Fruit fly (Drosophila melanogaster): ENCODE results near the gene Sec71.

The Sec71 gene

dm6 chr2L:13780109-13780947 lies 13.0 kb upstream of the Sec71 start, which contains the start of the genes CG9008 and p38b (continued):
- TF ChIP-seq Oaz (GFP tag; IDR thresholded peaks at IDR 0.05): 0 out of 2 replicates have a peak, but pooled peaks have one; percentile 25
- peak; percentile 78 for TF ChIP-seq CG11723 (GFP tag; optimal IDR thresholded peaks at IDR 0.05)
- peak; percentile 8 for TF ChIP-seq CG9797 (GFP tag; optimal IDR thresholded peaks at IDR 0.05)
- TF ChIP-seq CkIIα-i1 (GFP tag; IDR thresholded peaks at IDR 0.05): no peak
- no peak; the same call in 1 of the 2 replicates for TF ChIP-seq CG7372 (GFP tag; IDR thresholded peaks at IDR 0.05)
- TF ChIP-seq Trl (optimal IDR thresholded peaks at IDR 0.05): no peak
- no peak for TF ChIP-seq Trl (GFP tag; optimal IDR thresholded peaks at IDR 0.05)
- TF ChIP-seq ken (GFP tag; IDR thresholded peaks at IDR 0.05): 0 out of 3 replicates have a peak, but pooled peaks have one; percentile 10
- TF ChIP-seq CG1647 (GFP tag; optimal IDR thresholded peaks at IDR 0.05): no peak
- TF ChIP-seq Asciz (GFP tag; optimal IDR thresholded peaks at IDR 0.05): peak; percentile 73
- peak; percentile 69 for TF ChIP-seq Fer2 (tag; optimal IDR thresholded peaks at IDR 0.05)
- peak; percentile 10; the same call in 1 of the 3 replicates for TF ChIP-seq B-H1 (GFP tag; IDR thresholded peaks at IDR 0.05)
- no peak for TF ChIP-seq CG12236 (GFP tag; optimal IDR thresholded peaks at IDR 0.05)
- peak; percentile 49 for TF ChIP-seq psq (GFP tag; optimal IDR thresholded peaks at IDR 0.05)
- peak; percentile 73 for TF ChIP-seq CG12155 (GFP tag; optimal IDR thresholded peaks at IDR 0.05)
- TF ChIP-seq Blimp-1 (GFP tag; optimal IDR thresholded peaks at IDR 0.05): no peak
- no peak for TF ChIP-seq CG11085 (GFP tag; IDR thresholded peaks at IDR 0.05)
- TF ChIP-seq CG10209 (GFP tag; optimal IDR thresholded peaks at IDR 0.05): peak; percentile 88
- TF ChIP-seq kay (GFP tag; optimal IDR thresholded peaks at IDR 0.05): peak; percentile 42
- TF ChIP-seq CG5953 (GFP tag; IDR thresholded peaks at IDR 0.05): peak; percentile 36; the same call in 1 of the 2 replicates
- TF ChIP-seq CG15601 (tag; optimal IDR thresholded peaks at IDR 0.05): peak; percentile 86
- TF ChIP-seq slou (GFP tag; optimal IDR thresholded peaks at IDR 0.05): peak; percentile 66
- peak; percentile 77 for TF ChIP-seq CG2120 (GFP tag; optimal IDR thresholded peaks at IDR 0.05)
- TF ChIP-seq CG4707 (GFP tag; optimal IDR thresholded peaks at IDR 0.05): no peak
- peak; percentile 41 for TF ChIP-seq CG34376 (GFP tag; optimal IDR thresholded peaks at IDR 0.05)
- TF ChIP-seq row (GFP tag; IDR thresholded peaks at IDR 0.05): peak; percentile 93
- TF ChIP-seq gem (tag; optimal IDR thresholded peaks at IDR 0.05): peak; percentile 94
- peak; percentile 57 for TF ChIP-seq CG15514 (GFP tag; optimal IDR thresholded peaks at IDR 0.05)
- no peak for TF ChIP-seq Dp (GFP tag; optimal IDR thresholded peaks at IDR 0.05)
- TF ChIP-seq CG10543 (GFP tag; optimal IDR thresholded peaks at IDR 0.05): peak; percentile 91
- peak; percentile 71 for TF ChIP-seq NfI (GFP tag; optimal IDR thresholded peaks at IDR 0.05)
- TF ChIP-seq CG14965 (GFP tag; optimal IDR thresholded peaks at IDR 0.05; ENCODE audit: borderline replicate concordance): no peak
- TF ChIP-seq ato (GFP tag; IDR thresholded peaks at IDR 0.05; ENCODE audit: partially characterized antibody): 0 out of 2 replicates have a peak, but pooled peaks have one; percentile 40
- no peak for TF ChIP-seq knrl (GFP tag; IDR thresholded peaks at IDR 0.05; ENCODE audit: partially characterized antibody)
- peak; percentile 65 to 95 for TF ChIP-seq insv (GFP tag; optimal IDR thresholded peaks at IDR 0.05)
- 0 out of 2 replicates have a peak, but pooled peaks have one; percentile 50 for TF ChIP-seq CG42726 (GFP tag; IDR thresholded peaks at IDR 0.05; ENCODE audit: partially characterized antibody)
- TF ChIP-seq hth (optimal IDR thresholded peaks at IDR 0.05): no peak
- TF ChIP-seq CG10267 (tag; optimal IDR thresholded peaks at IDR 0.05): peak; percentile 82
- TF ChIP-seq CG17829 (tag; optimal IDR thresholded peaks at IDR 0.05): peak; percentile 88
- TF ChIP-seq CG11398 (GFP tag; optimal IDR thresholded peaks at IDR 0.05): no peak
- TF ChIP-seq CG9727 (GFP tag; optimal IDR thresholded peaks at IDR 0.05): peak; percentile 89
- 0 out of 2 replicates have a peak, but pooled peaks have one; percentile 48 for TF ChIP-seq nerfin-2 (GFP tag; IDR thresholded peaks at IDR 0.05; ENCODE audit: partially characterized antibody)
- TF ChIP-seq CG12659 (GFP tag; optimal IDR thresholded peaks at IDR 0.05): peak; percentile 92
- peak; percentile 45 for TF ChIP-seq tna (GFP tag; IDR thresholded peaks at IDR 0.05; ENCODE audit: partially characterized antibody)
- TF ChIP-seq Awh (GFP tag; IDR thresholded peaks at IDR 0.05): 0 out of 2 replicates have a peak, but pooled peaks have one; percentile 38
- TF ChIP-seq Sin3A (optimal IDR thresholded peaks at IDR 0.05): peak; percentile 44
- TF ChIP-seq CG18619 (GFP tag; optimal IDR thresholded peaks at IDR 0.05): peak; percentile 90
- peak; percentile 91 for TF ChIP-seq Med (GFP tag)

Data from whole organism, embryonic.